Worm (Caenorhabditis elegans) whole organism, L1 larva: ENCODE data around the gene bath-42.

ENCODE experiments used
- C16A3.4 ChIP-seq: fragments of 150-350 bp; optimal IDR thresholded peaks from 2 replicates; lab custom pipeline; 2014; ENCODE audit warnings: missing biosample characterization, missing genetic modification characterization
- C34B4.2 ChIP-seq: sonication (generic microtip); optimal IDR thresholded peaks from 2 replicates; lab custom pipeline; 2017; ENCODE audit warnings: mild to moderate bottlenecking, missing genetic modification characterization, missing compliant biosample characterization
- F16B12.6 ChIP-seq: fragments of 150-350 bp; optimal IDR thresholded peaks from 2 replicates; lab custom pipeline; 2014; ENCODE audit warnings: missing biosample characterization, missing genetic modification characterization
- aha-1 ChIP-seq: fragments of 150-350 bp; optimal IDR thresholded peaks from 2 replicates; lab custom pipeline; 2014; ENCODE audit warnings: missing biosample characterization, missing genetic modification characterization
- aly-2 ChIP-seq: fragments of 150-350 bp; optimal IDR thresholded peaks from 2 replicates; lab custom pipeline; 2014; ENCODE audit warnings: missing biosample characterization, missing genetic modification characterization
- blmp-1 ChIP-seq: fragments of 150-350 bp; optimal IDR thresholded peaks from 2 replicates; lab custom pipeline; 2014; ENCODE audit warnings: missing biosample characterization, missing genetic modification characterization
- ceh-8 ChIP-seq: fragments of 200-800 bp; sonication (Bioruptor generic); optimal IDR thresholded peaks from 2 replicates; lab custom pipeline; 2018; ENCODE audit warnings: mild to moderate bottlenecking, missing genetic modification characterization, moderate library complexity, missing compliant biosample characterization
- ceh-82 ChIP-seq, 3 experiments: fragments of 150-350 bp in 1 of 3; sonication (generic microtip) in 2 of 3; optimal IDR thresholded peaks; 2 replicates each; lab custom pipeline; 2014 to 2017; ENCODE audit warnings: missing biosample characterization in 3 of 3, missing genetic modification characterization in 3 of 3
- ceh-88 ChIP-seq: fragments of 200-800 bp; sonication (Bioruptor generic); IDR thresholded peaks from 2 replicates; pipeline ENCODE4 v1.3.6; 2022; ENCODE audit warnings: missing genetic modification characterization, missing compliant biosample characterization
- ceh-90 ChIP-seq: sonication (generic microtip); optimal IDR thresholded peaks from 2 replicates; lab custom pipeline; 2016; ENCODE audit warnings: missing genetic modification characterization, missing compliant biosample characterization
- dsc-1 ChIP-seq: sonication (generic microtip); optimal IDR thresholded peaks from 2 replicates; lab custom pipeline; 2016; ENCODE audit warnings: mild to moderate bottlenecking, missing genetic modification characterization, missing compliant biosample characterization
- efl-3 ChIP-seq: fragments of 200-800 bp; sonication (Bioruptor generic); optimal IDR thresholded peaks from 2 replicates; lab custom pipeline; 2018; ENCODE audit warnings: mild to moderate bottlenecking, missing genetic modification characterization, missing compliant biosample characterization
- egl-27 ChIP-seq, 2 experiments: fragments of 150-350 bp in 1 of 2; sonication (generic microtip); optimal IDR thresholded peaks; 3 replicates each; lab custom pipeline; 2017 to 2018; ENCODE audit warnings: missing biosample characterization in 2 of 2, missing genetic modification characterization in 2 of 2, missing genetic modification reagents in 2 of 2
- elt-2 ChIP-seq: sonication (generic microtip); optimal IDR thresholded peaks from 2 replicates; lab custom pipeline; 2016; ENCODE audit warnings: missing genetic modification characterization, mild to moderate bottlenecking, inconsistent platforms, missing compliant biosample characterization, missing genetic modification reagents
- elt-3 ChIP-seq, 6 experiments: fragments of 150-350 bp in 1 of 6; sonication (generic microtip); optimal IDR thresholded peaks; 2 replicates each; lab custom pipeline; 2017 to 2018; ENCODE audit warnings: missing biosample characterization in 6 of 6, missing genetic modification characterization in 6 of 6, inconsistent platforms in 1 of 6
- ets-5 ChIP-seq: fragments of 200-800 bp; sonication (Bioruptor generic); IDR thresholded peaks from 2 replicates; pipeline ENCODE4 v1.3.6; 2022; ENCODE audit warnings: missing genetic modification characterization, missing compliant biosample characterization
- fkh-4 ChIP-seq: sonication (generic microtip); optimal IDR thresholded peaks from 2 replicates; lab custom pipeline; 2016; ENCODE audit warnings: missing compliant biosample characterization, missing genetic modification characterization, borderline replicate concordance
- fos-1 ChIP-seq: fragments of 150-350 bp; optimal IDR thresholded peaks from 2 replicates; lab custom pipeline; 2014; ENCODE audit warnings: missing biosample characterization, missing genetic modification characterization
- grh-1 ChIP-seq: fragments of 200-800 bp; sonication (Bioruptor generic); IDR thresholded peaks from 2 replicates; pipeline ENCODE4 v1.3.6; 2022; ENCODE audit warnings: missing genetic modification reagents, missing genetic modification characterization, missing compliant biosample characterization
- hlh-17 ChIP-seq: fragments of 200-800 bp; sonication (Bioruptor generic); optimal IDR thresholded peaks from 2 replicates; lab custom pipeline; 2018; ENCODE audit warnings: missing genetic modification characterization, mild to moderate bottlenecking, missing compliant biosample characterization, moderate library complexity, borderline replicate concordance
- hlh-4 ChIP-seq: sonication (generic microtip); optimal IDR thresholded peaks from 2 replicates; lab custom pipeline; 2016; ENCODE audit warnings: mild to moderate bottlenecking, missing genetic modification characterization, missing compliant biosample characterization
- hpl-2 ChIP-seq: fragments of 150-350 bp; optimal IDR thresholded peaks from 2 replicates; lab custom pipeline; 2014; ENCODE audit warnings: missing biosample characterization, missing genetic modification reagents, missing genetic modification characterization
- irx-1 ChIP-seq: sonication (generic microtip); optimal IDR thresholded peaks from 2 replicates; lab custom pipeline; 2016; ENCODE audit warnings: missing genetic modification characterization, missing compliant biosample characterization
- lin-15B ChIP-seq: fragments of 150-350 bp; sonication (generic microtip); optimal IDR thresholded peaks from 3 replicates; lab custom pipeline; 2014; ENCODE audit warnings: missing biosample characterization, missing genetic modification characterization
- lin-35 ChIP-seq, 2 experiments: fragments of 150-350 bp; optimal IDR thresholded peaks; 2 replicates each; lab custom pipeline; 2014; ENCODE audit warnings: missing biosample characterization in 2 of 2, missing genetic modification characterization in 2 of 2, missing genetic modification reagents in 2 of 2
- lir-3 ChIP-seq: sonication (generic microtip); optimal IDR thresholded peaks from 2 replicates; lab custom pipeline; 2016; ENCODE audit warnings: mild to moderate bottlenecking, missing genetic modification characterization, moderate library complexity, missing compliant biosample characterization; ENCODE audit not compliant: poor library complexity
- lsy-2 ChIP-seq, 2 experiments: fragments of 150-350 bp; optimal IDR thresholded peaks; 2 replicates each; lab custom pipeline; 2014; ENCODE audit warnings: missing biosample characterization in 2 of 2, missing genetic modification characterization in 2 of 2
- mdl-1 ChIP-seq, 2 experiments: fragments of 150-350 bp; optimal IDR thresholded peaks; 2 replicates each; lab custom pipeline; 2014 to 2017; ENCODE audit warnings: missing biosample characterization in 2 of 2, missing genetic modification characterization in 2 of 2, inconsistent platforms in 1 of 2
- mep-1 ChIP-seq: fragments of 150-350 bp; optimal IDR thresholded peaks from 2 replicates; lab custom pipeline; 2014; ENCODE audit warnings: missing biosample characterization, missing genetic modification characterization
- nhr-11 ChIP-seq: fragments of 150-350 bp; optimal IDR thresholded peaks from 2 replicates; lab custom pipeline; 2014; ENCODE audit warnings: missing biosample characterization, missing genetic modification characterization
- nhr-12 ChIP-seq: sonication (generic microtip); optimal IDR thresholded peaks from 2 replicates; lab custom pipeline; 2017; ENCODE audit warnings: missing biosample characterization, missing genetic modification characterization
- nhr-19 ChIP-seq: fragments of 200-800 bp; sonication (Bioruptor generic); conservative IDR thresholded peaks from 2 replicates; pipeline ENCODE4 v1.3.6; 2022; ENCODE audit warnings: missing genetic modification characterization, missing compliant biosample characterization
- nhr-20 ChIP-seq: sonication (generic microtip); optimal IDR thresholded peaks from 2 replicates; lab custom pipeline; 2016; ENCODE audit warnings: mild to moderate bottlenecking, missing genetic modification characterization, missing compliant biosample characterization
- nhr-47 ChIP-seq: sonication (generic microtip); optimal IDR thresholded peaks from 2 replicates; lab custom pipeline; 2016; ENCODE audit warnings: mild to moderate bottlenecking, missing genetic modification characterization, moderate library complexity, missing compliant biosample characterization
- nhr-71 ChIP-seq: sonication (generic microtip); optimal IDR thresholded peaks from 2 replicates; lab custom pipeline; 2016; ENCODE audit warnings: mild to moderate bottlenecking, missing genetic modification characterization, moderate library complexity, missing compliant biosample characterization
- nhr-84 ChIP-seq: sonication (generic microtip); optimal IDR thresholded peaks from 2 replicates; lab custom pipeline; 2017; ENCODE audit warnings: missing biosample characterization, missing genetic modification characterization
- nhr-85 ChIP-seq: sonication (generic microtip); peaks from one replicate; lab custom pipeline; 2016; ENCODE audit warnings: missing genetic modification characterization, inconsistent platforms, missing compliant biosample characterization
- nhr-90 ChIP-seq: sonication (generic microtip); optimal IDR thresholded peaks from 2 replicates; lab custom pipeline; 2016; ENCODE audit warnings: mild to moderate bottlenecking, missing genetic modification characterization, missing compliant biosample characterization; ENCODE audit not compliant: poor library complexity
- pqm-1 ChIP-seq: sonication (generic microtip); optimal IDR thresholded peaks from 3 replicates; lab custom pipeline; 2017; ENCODE audit warnings: missing biosample characterization, missing genetic modification characterization
- snpc-4 ChIP-seq: fragments of 150-350 bp; optimal IDR thresholded peaks from 2 replicates; lab custom pipeline; 2014; ENCODE audit warnings: missing biosample characterization, missing genetic modification characterization
- sox-4 ChIP-seq: sonication (generic microtip); optimal IDR thresholded peaks from 2 replicates; lab custom pipeline; 2016; ENCODE audit warnings: missing genetic modification characterization, missing compliant biosample characterization
- swsn-7 ChIP-seq: sonication (generic microtip); optimal IDR thresholded peaks from 2 replicates; lab custom pipeline; 2016; ENCODE audit warnings: missing genetic modification characterization, missing compliant biosample characterization
- tbx-2 ChIP-seq: sonication (generic microtip); optimal IDR thresholded peaks from 2 replicates; lab custom pipeline; 2016; ENCODE audit warnings: missing genetic modification characterization, missing compliant biosample characterization
- tlp-1 ChIP-seq: fragments of 150-350 bp; optimal IDR thresholded peaks from 2 replicates; lab custom pipeline; 2014; ENCODE audit warnings: missing biosample characterization, missing genetic modification characterization
- unc-130 ChIP-seq: fragments of 150-350 bp; optimal IDR thresholded peaks from 2 replicates; lab custom pipeline; 2017; ENCODE audit warnings: missing biosample characterization, missing genetic modification characterization, inconsistent platforms
- unc-62 ChIP-seq: fragments of 150-350 bp; optimal IDR thresholded peaks from 2 replicates; lab custom pipeline; 2014; ENCODE audit warnings: missing biosample characterization, missing genetic modification reagents, missing genetic modification characterization
- unc-98 ChIP-seq: fragments of 200-800 bp; sonication (Bioruptor generic); IDR thresholded peaks from 2 replicates; pipeline ENCODE4 v1.3.6; 2022; ENCODE audit warnings: missing genetic modification characterization, missing compliant biosample characterization
- vab-15 ChIP-seq: sonication (generic microtip); optimal IDR thresholded peaks from 2 replicates; lab custom pipeline; 2017; ENCODE audit warnings: missing genotype, mild to moderate bottlenecking, missing genetic modification characterization, missing compliant biosample characterization
- xbp-1 ChIP-seq: sonication (generic microtip); optimal IDR thresholded peaks from 2 replicates; lab custom pipeline; 2016; ENCODE audit warnings: missing genetic modification characterization, missing compliant biosample characterization
- ztf-11 ChIP-seq, 2 experiments: sonication (generic microtip); optimal IDR thresholded peaks; 2 replicates each; lab custom pipeline; 2016 to 2017; ENCODE audit warnings: missing genetic modification characterization in 2 of 2, missing biosample characterization in 1 of 2, missing compliant biosample characterization in 1 of 2
- ztf-4 ChIP-seq: fragments of 150-350 bp; optimal IDR thresholded peaks from 2 replicates; lab custom pipeline; 2014; ENCODE audit warnings: missing biosample characterization, missing genetic modification characterization

bath-42 gene

DNA sequence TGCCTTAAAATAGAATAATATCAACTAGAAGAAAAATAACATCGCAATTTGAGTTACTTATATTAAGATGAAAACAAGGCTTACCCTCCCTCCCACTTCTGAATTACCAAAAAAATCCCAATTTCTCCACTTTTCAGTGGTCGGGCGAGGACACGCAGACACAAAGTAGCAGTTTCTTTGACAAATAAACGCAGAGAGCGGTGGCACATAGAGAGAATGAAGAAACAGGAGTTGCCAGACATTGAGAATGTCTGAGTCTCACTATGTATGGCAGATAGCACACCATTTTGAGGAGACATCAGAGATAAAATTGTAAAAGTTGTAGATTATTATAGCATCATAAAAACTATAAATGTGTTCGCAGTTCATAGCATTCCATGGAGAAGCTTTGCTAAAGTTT lies 37.9 kb downstream of the bath-42 start (continued):
- TF ChIP-seq vab-15 (tag; lab: Kevin White, UChicago), result no peak
- peak; percentile 53 for TF ChIP-seq nhr-20 (tag; lab: Kevin White, UChicago)

DNA sequence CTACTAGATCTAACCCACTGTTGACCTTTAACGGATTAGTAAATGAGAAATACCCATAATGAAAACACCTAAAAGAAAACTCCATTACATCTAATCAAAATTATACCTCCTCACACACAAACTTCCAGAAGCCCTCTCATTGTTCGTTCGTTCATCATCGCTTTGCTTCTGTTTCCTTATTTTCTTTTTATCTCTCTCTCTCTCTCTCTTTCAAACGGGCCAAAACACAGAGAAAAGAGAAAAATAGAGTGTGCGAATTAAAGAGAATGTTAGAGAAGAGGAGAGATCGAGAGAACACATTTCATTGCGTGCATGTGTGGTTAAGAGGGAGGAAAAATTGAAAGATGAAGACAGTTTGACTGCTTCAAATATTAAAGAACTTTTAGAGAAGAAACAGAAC lies 38.9 kb downstream of the bath-42 start:
- TF ChIP-seq nhr-71 (tag; lab: Kevin White, UChicago), result peak; percentile 82
- no peak for TF ChIP-seq nhr-84 (tag; lab: Kevin White, UChicago)
- TF ChIP-seq unc-130 (tag; lab: Kevin White, UChicago), result no peak
- no peak for TF ChIP-seq ets-5
- no peak for TF ChIP-seq ceh-88 (GFP tag; lab: Robert Waterston, UW)
- TF ChIP-seq egl-27 (tag; optimal IDR thresholded peaks at IDR 0.05; lab: Kevin White, UChicago), result no peak
- TF ChIP-seq elt-3 (tag; optimal IDR thresholded peaks at IDR 0.05; lab: Kevin White, UChicago), result peak in 1 of 6 experiments; percentile 59
- no peak for TF ChIP-seq snpc-4 (tag; lab: Kevin White, UChicago)
- no peak for TF ChIP-seq unc-98 (GFP tag; lab: Robert Waterston, UW)
- peak; percentile 54 for TF ChIP-seq tbx-2
- peak; percentile 77 to 90 for TF ChIP-seq lsy-2 (tag; optimal IDR thresholded peaks at IDR 0.05; lab: Kevin White, UChicago)
- peak; percentile 53 for TF ChIP-seq dsc-1 (tag; lab: Kevin White, UChicago)
- TF ChIP-seq nhr-90 (tag; lab: Kevin White, UChicago), result no peak
- TF ChIP-seq irx-1 (tag; lab: Kevin White, UChicago), result no peak
- no peak for TF ChIP-seq C34B4.2
- peak; percentile 31; the same call in 1 of the 2 replicates for TF ChIP-seq nhr-19 (GFP tag; lab: Robert Waterston, UW)
- TF ChIP-seq hpl-2 (GFP tag; lab: Kevin White, UChicago), result no peak
- peak; percentile 76 for TF ChIP-seq fos-1 (tag; lab: Kevin White, UChicago)
- TF ChIP-seq F16B12.6 (tag; lab: Kevin White, UChicago), result no peak
- no peak for TF ChIP-seq hlh-17 (GFP tag; lab: Kevin White, UChicago)
- TF ChIP-seq nhr-85 (tag; lab: Kevin White, UChicago), result peak; percentile 77
- TF ChIP-seq nhr-11 (tag; lab: Kevin White, UChicago), result no peak
- no peak for TF ChIP-seq hlh-4
- TF ChIP-seq ceh-90 (tag; lab: Kevin White, UChicago), result no peak
- TF ChIP-seq mep-1 (tag; lab: Kevin White, UChicago), result peak; percentile 86
- TF ChIP-seq nhr-12 (tag; lab: Kevin White, UChicago), result no peak
- peak; percentile 0 to 62 (median 9) for TF ChIP-seq ceh-82 (tag; optimal IDR thresholded peaks at IDR 0.05; lab: Kevin White, UChicago)
- TF ChIP-seq efl-3, result no peak
- no peak for TF ChIP-seq lin-15B
- no peak for TF ChIP-seq C16A3.4 (tag; lab: Kevin White, UChicago)
- no peak for TF ChIP-seq lir-3
- no peak for TF ChIP-seq elt-2 (tag; lab: Kevin White, UChicago)
- TF ChIP-seq aly-2, result no peak
- peak; percentile 61 for TF ChIP-seq blmp-1 (tag; lab: Kevin White, UChicago)
- TF ChIP-seq nhr-47 (tag; lab: Kevin White, UChicago), result peak; percentile 50
- no peak for TF ChIP-seq grh-1 (GFP tag; lab: Robert Waterston, UW)
- peak; percentile 57 for TF ChIP-seq swsn-7 (tag; lab: Kevin White, UChicago)
- TF ChIP-seq ztf-11 (tag; optimal IDR thresholded peaks at IDR 0.05; lab: Kevin White, UChicago), result no peak
- no peak for TF ChIP-seq pqm-1 (tag; lab: Kevin White, UChicago)
- TF ChIP-seq ztf-4 (tag; lab: Kevin White, UChicago), result no peak
- TF ChIP-seq unc-62 (GFP tag; lab: Kevin White, UChicago), result no peak
- TF ChIP-seq fkh-4 (tag; lab: Kevin White, UChicago), result no peak
- TF ChIP-seq tlp-1 (tag; lab: Kevin White, UChicago), result no peak
- peak; percentile 40 to 52 for TF ChIP-seq lin-35 (GFP tag; optimal IDR thresholded peaks at IDR 0.05; lab: Kevin White, UChicago)
- no peak for TF ChIP-seq ceh-8 (GFP tag; lab: Kevin White, UChicago)
- no peak for TF ChIP-seq sox-4 (tag; lab: Kevin White, UChicago)
- no peak for TF ChIP-seq aha-1 (tag; lab: Kevin White, UChicago)
- peak; percentile 37 for TF ChIP-seq xbp-1 (tag; lab: Kevin White, UChicago)
- peak in 1 of 2 experiments; percentile 34 for TF ChIP-seq mdl-1 (tag; optimal IDR thresholded peaks at IDR 0.05; lab: Kevin White, UChicago)
